Fruit fly (Drosophila melanogaster): ENCODE data around the gene CG15498.

Gene CG15498

dm6 chr3R:21605291-21605898 is 36.4 kb upstream of the CG15498 start:
- TF ChIP-seq lola (GFP tag; optimal IDR thresholded peaks at IDR 0.05) (no peak), jim (GFP tag; optimal IDR thresholded peaks at IDR 0.05) (peak; percentile 63), Myc (optimal IDR thresholded peaks at IDR 0.05) (no peak), N (GFP tag; optimal IDR thresholded peaks at IDR 0.05) (no peak), Abd-B (GFP tag; optimal IDR thresholded peaks at IDR 0.05) (no peak), brk (GFP tag; optimal IDR thresholded peaks at IDR 0.05) (peak; percentile 46), usp (GFP tag; optimal IDR thresholded peaks at IDR 0.05) (no peak), Vsx2 (GFP tag; optimal IDR thresholded peaks at IDR 0.05; ENCODE audit: partially characterized antibody) (peak; percentile 56), CG32264 (GFP tag; optimal IDR thresholded peaks at IDR 0.05) (peak; percentile 64), tai (GFP tag; optimal IDR thresholded peaks at IDR 0.05) (no peak), Sp1 (GFP tag; optimal IDR thresholded peaks at IDR 0.05) (peak; percentile 86), Mio (GFP tag; optimal IDR thresholded peaks at IDR 0.05) (peak; percentile 62), OdsH (GFP tag; optimal IDR thresholded peaks at IDR 0.05) (no peak), Rel (GFP tag; optimal IDR thresholded peaks at IDR 0.05) (peak; percentile 88), Rel (tag; optimal IDR thresholded peaks at IDR 0.05) (peak; percentile 79), sv (GFP tag; optimal IDR thresholded peaks at IDR 0.05) (no peak), HLH106 (tag; optimal IDR thresholded peaks at IDR 0.05) (no peak), CG9705 (GFP tag; optimal IDR thresholded peaks at IDR 0.05) (no peak), foxo (GFP tag; optimal IDR thresholded peaks at IDR 0.05) (peak; percentile 9 to 90), Hr78 (GFP tag; optimal IDR thresholded peaks at IDR 0.05) (no peak), h (GFP tag; optimal IDR thresholded peaks at IDR 0.05) (peak; percentile 60), Jra (GFP tag; optimal IDR thresholded peaks at IDR 0.05) (peak; percentile 42), CrebA (GFP tag; optimal IDR thresholded peaks at IDR 0.05; ENCODE audit: borderline replicate concordance) (peak; percentile 97), Hnf4 (GFP tag; optimal IDR thresholded peaks at IDR 0.05) (peak; percentile 2), dl (GFP tag; optimal IDR thresholded peaks at IDR 0.05; ENCODE audit: insufficient read depth in 1 of 2, partially characterized antibody in 2 of 2) (peak; percentile 83 to 93), sage (GFP tag; optimal IDR thresholded peaks at IDR 0.05) (peak; percentile 74), Dfd (GFP tag; optimal IDR thresholded peaks at IDR 0.05) (no peak), pan (optimal IDR thresholded peaks at IDR 0.05) (no peak), Hr83 (GFP tag; optimal IDR thresholded peaks at IDR 0.05; ENCODE audit: poor library complexity, severe bottlenecking) (peak; percentile 54), Dif (GFP tag; optimal IDR thresholded peaks at IDR 0.05; ENCODE audit: partially characterized antibody) (peak; percentile 94), br (GFP tag; optimal IDR thresholded peaks at IDR 0.05) (peak; percentile 22), dmrt93B (GFP tag; optimal IDR thresholded peaks at IDR 0.05) (no peak), psq (GFP tag; optimal IDR thresholded peaks at IDR 0.05) (peak; percentile 100), fru (GFP tag; optimal IDR thresholded peaks at IDR 0.05) (peak; percentile 44), GATAd (GFP tag; optimal IDR thresholded peaks at IDR 0.05) (no peak)

DNA sequence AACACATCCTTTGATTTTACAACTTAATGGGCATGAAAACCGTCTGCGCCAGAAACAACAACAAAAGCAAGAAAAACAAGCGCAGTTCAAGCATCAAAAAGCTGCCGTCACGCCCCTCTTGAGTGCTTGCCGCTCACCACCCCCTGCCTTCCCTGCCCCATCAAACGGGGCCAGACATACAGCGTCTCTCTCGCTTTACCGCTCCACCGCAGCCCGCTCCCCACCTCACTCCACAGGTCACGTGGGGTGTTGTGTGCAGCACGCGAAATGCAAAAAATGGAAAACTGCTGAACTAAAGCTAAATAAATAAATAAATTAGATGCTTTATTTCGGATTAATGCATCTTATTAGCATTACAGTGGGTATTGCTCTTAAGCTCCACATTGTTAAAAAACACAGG is 35.6 kb upstream of the CG15498 start:
- TF ChIP-seq jim (GFP tag; optimal IDR thresholded peaks at IDR 0.05) (peak; percentile 52), Dif (GFP tag; optimal IDR thresholded peaks at IDR 0.05; ENCODE audit: partially characterized antibody) (peak; percentile 65), Hr83 (GFP tag; optimal IDR thresholded peaks at IDR 0.05; ENCODE audit: poor library complexity, severe bottlenecking) (no peak), fru (GFP tag; optimal IDR thresholded peaks at IDR 0.05) (no peak)

dm6 chr3R:21602688-21603031 is 33.7 kb upstream of the CG15498 start:
- no peak for TF ChIP-seq Rel (GFP tag; optimal IDR thresholded peaks at IDR 0.05)
- TF ChIP-seq Rel (tag; optimal IDR thresholded peaks at IDR 0.05) = no peak
- TF ChIP-seq CrebA (GFP tag; optimal IDR thresholded peaks at IDR 0.05; ENCODE audit: borderline replicate concordance) = no peak
- no peak for TF ChIP-seq tai (GFP tag; optimal IDR thresholded peaks at IDR 0.05)
- TF ChIP-seq Myc (optimal IDR thresholded peaks at IDR 0.05) = no peak
- no peak for TF ChIP-seq h (GFP tag; optimal IDR thresholded peaks at IDR 0.05)
- no peak for TF ChIP-seq Hr78 (GFP tag; optimal IDR thresholded peaks at IDR 0.05)
- no peak for TF ChIP-seq usp (GFP tag; optimal IDR thresholded peaks at IDR 0.05)
- no peak for TF ChIP-seq sage (GFP tag; optimal IDR thresholded peaks at IDR 0.05)
- TF ChIP-seq dsf (GFP tag; optimal IDR thresholded peaks at IDR 0.05; ENCODE audit: borderline replicate concordance) = no peak
- TF ChIP-seq Hr83 (GFP tag; optimal IDR thresholded peaks at IDR 0.05; ENCODE audit: poor library complexity, severe bottlenecking) = no peak
- no peak for TF ChIP-seq foxo (GFP tag; optimal IDR thresholded peaks at IDR 0.05)

Measured in whole organism, wandering third instar larva.